Fruit fly (Drosophila melanogaster) whole organism, embryonic: ENCODE results near the gene CG33934.

Source experiments
- Antp ChIP-seq: fragments of 200-800 bp; sonication (Bioruptor generic); optimal IDR thresholded peaks from 3 replicates; lab custom pipeline; 2016; ENCODE audit warnings: missing biosample characterization, missing genetic modification characterization
- Bgb ChIP-seq: fragments of 200-800 bp; sonication (Bioruptor generic); IDR thresholded peaks from 2 replicates; pipeline ENCODE4 v1.3.6; 2022; ENCODE audit warnings: missing biosample characterization, missing genetic modification characterization; ENCODE audit not compliant: partially characterized antibody
- CG11695 ChIP-seq: fragments of 200-800 bp; sonication (Bioruptor generic); IDR thresholded peaks from 3 replicates; pipeline ENCODE4 v1.3.6; 2022; ENCODE audit warnings: missing biosample characterization, missing genetic modification characterization
- CG12236 ChIP-seq: fragments of 200-800 bp; sonication (Bioruptor generic); optimal IDR thresholded peaks from 2 replicates; lab custom pipeline; 2016; ENCODE audit warnings: missing biosample characterization, missing genetic modification characterization
- CG12942 ChIP-seq: fragments of 200-800 bp; sonication (Bioruptor generic); optimal IDR thresholded peaks from 3 replicates; lab custom pipeline; 2016; ENCODE audit warnings: missing biosample characterization, missing genetic modification characterization
- CG13287 ChIP-seq: fragments of 200-800 bp; sonication (Bioruptor generic); IDR thresholded peaks from 2 replicates; pipeline ENCODE4 v1.3.6; 2022; ENCODE audit warnings: missing biosample characterization, missing genetic modification characterization; ENCODE audit not compliant: partially characterized antibody
- CG14965 ChIP-seq: fragments of 200-800 bp; sonication (Bioruptor generic); optimal IDR thresholded peaks from 2 replicates; lab custom pipeline; 2016; ENCODE audit warnings: missing biosample characterization, missing genetic modification characterization, borderline replicate concordance
- CG1647 ChIP-seq: fragments of 200-800 bp; sonication (Bioruptor generic); optimal IDR thresholded peaks from 3 replicates; lab custom pipeline; 2016; ENCODE audit warnings: missing biosample characterization, missing genetic modification characterization
- CG16779 ChIP-seq: fragments of 200-800 bp; sonication (Bioruptor generic); IDR thresholded peaks from 2 replicates; pipeline ENCODE4 v1.3.6; 2022; ENCODE audit warnings: missing biosample characterization, missing genetic modification characterization
- CG17186 ChIP-seq: fragments of 200-800 bp; sonication (Bioruptor generic); optimal IDR thresholded peaks from 3 replicates; lab custom pipeline; 2017; ENCODE audit warnings: missing biosample characterization, missing genetic modification reagents, missing genetic modification characterization
- CG17802 ChIP-seq: fragments of 200-800 bp; sonication (Bioruptor generic); optimal IDR thresholded peaks from 2 replicates; lab custom pipeline; 2018; ENCODE audit warnings: missing biosample characterization, mild to moderate bottlenecking, missing genetic modification characterization, moderate library complexity
- CG18476 ChIP-seq: fragments of 200-800 bp; sonication (Bioruptor generic); optimal IDR thresholded peaks from 2 replicates; lab custom pipeline; 2016; ENCODE audit warnings: missing biosample characterization, mild to moderate bottlenecking, missing genetic modification characterization
- CG18619 ChIP-seq: fragments of 200-800 bp; sonication (Bioruptor generic); optimal IDR thresholded peaks from 3 replicates; lab custom pipeline; 2017; ENCODE audit warnings: missing biosample characterization, mild to moderate bottlenecking, missing genetic modification characterization
- CG2202 ChIP-seq: fragments of 200-800 bp; sonication (Bioruptor generic); optimal IDR thresholded peaks from 2 replicates; lab custom pipeline; 2018; ENCODE audit warnings: missing biosample characterization, mild to moderate bottlenecking, missing genetic modification characterization
- CG3407 ChIP-seq: fragments of 200-800 bp; sonication (Bioruptor generic); optimal IDR thresholded peaks from 2 replicates; lab custom pipeline; 2018; ENCODE audit warnings: missing biosample characterization, mild to moderate bottlenecking, missing genetic modification characterization
- CG34422 ChIP-seq: fragments of 200-800 bp; sonication (Bioruptor generic); IDR thresholded peaks from 3 replicates; pipeline ENCODE4 v1.3.6; 2022; ENCODE audit warnings: missing biosample characterization, missing genetic modification characterization
- CG6175 ChIP-seq: fragments of 200-800 bp; sonication (Bioruptor generic); IDR thresholded peaks from 3 replicates; pipeline ENCODE4 v1.3.6; 2022; ENCODE audit warnings: missing biosample characterization, missing genetic modification characterization
- CG6813 ChIP-seq: fragments of 200-800 bp; sonication (Bioruptor generic); optimal IDR thresholded peaks from 2 replicates; lab custom pipeline; 2017; ENCODE audit warnings: missing biosample characterization, missing genetic modification characterization, mild to moderate bottlenecking, moderate library complexity, missing genetic modification reagents
- CG8388 ChIP-seq: fragments of 200-800 bp; sonication (Bioruptor generic); optimal IDR thresholded peaks from 2 replicates; lab custom pipeline; 2019; ENCODE audit warnings: missing biosample characterization, mild to moderate bottlenecking, missing genetic modification characterization, moderate library complexity
- CG9727 ChIP-seq: fragments of 200-800 bp; sonication (Bioruptor generic); optimal IDR thresholded peaks from 3 replicates; lab custom pipeline; 2017; ENCODE audit warnings: missing biosample characterization, mild to moderate bottlenecking, missing genetic modification characterization
- CkIIα-i1 ChIP-seq: fragments of 200-800 bp; sonication (Bioruptor generic); IDR thresholded peaks from 2 replicates; pipeline ENCODE4 v1.3.6; 2022; ENCODE audit warnings: missing biosample characterization, missing genetic modification characterization
- Dll ChIP-seq: fragments of 200-800 bp; sonication (Bioruptor generic); IDR thresholded peaks from 4 replicates; pipeline ENCODE4 v1.3.6; 2022; ENCODE audit warnings: missing biosample characterization, missing genetic modification characterization; ENCODE audit not compliant: partially characterized antibody
- Eip74EF ChIP-seq, 2 experiments: fragments of 200-800 bp in 1 of 2; fragments of >200 bp in 1 of 2; sonication (Bioruptor generic) in 1 of 2; optimal IDR thresholded peaks; 2 replicates each; lab custom pipeline; 2017 to 2019; ENCODE audit warnings: missing biosample characterization in 2 of 2, missing genetic modification characterization in 2 of 2, mild to moderate bottlenecking in 1 of 2, moderate library complexity in 1 of 2
- Gug ChIP-seq: fragments of 200-800 bp; sonication (Bioruptor generic); IDR thresholded peaks from 4 replicates; pipeline ENCODE4 v1.3.6; 2022; ENCODE audit warnings: missing biosample characterization, missing genetic modification characterization
- Jarid2 ChIP-seq: fragments of 200-800 bp; sonication (Bioruptor generic); optimal IDR thresholded peaks from 3 replicates; lab custom pipeline; 2017; ENCODE audit warnings: mild to moderate bottlenecking, missing biosample characterization, missing genetic modification reagents, missing genetic modification characterization
- Mes4 ChIP-seq: fragments of 200-800 bp; sonication (Bioruptor generic); optimal IDR thresholded peaks from 2 replicates; lab custom pipeline; 2016; ENCODE audit warnings: missing biosample characterization, missing genetic modification characterization
- Nf-YC ChIP-seq: fragments of 200-800 bp; optimal IDR thresholded peaks from 3 replicates; lab custom pipeline; 2019; ENCODE audit warnings: missing biosample characterization, mild to moderate bottlenecking, missing genetic modification characterization, moderate library complexity
- Oaz ChIP-seq: fragments of 200-800 bp; sonication (Bioruptor generic); IDR thresholded peaks from 2 replicates; pipeline ENCODE4 v1.3.6; 2022; ENCODE audit warnings: missing biosample characterization, missing genetic modification characterization
- Six4 ChIP-seq: fragments of 200-800 bp; sonication (Bioruptor generic); optimal IDR thresholded peaks from 2 replicates; lab custom pipeline; 2016; ENCODE audit warnings: missing biosample characterization, missing genetic modification characterization
- Sox100B ChIP-seq: fragments of 200-800 bp; sonication (Bioruptor generic); optimal IDR thresholded peaks from 3 replicates; lab custom pipeline; 2018; ENCODE audit warnings: missing biosample characterization, mild to moderate bottlenecking, missing genetic modification characterization
- Sry-β ChIP-seq: fragments of 200-800 bp; sonication (Bioruptor generic); optimal IDR thresholded peaks from 2 replicates; lab custom pipeline; 2018; ENCODE audit warnings: missing biosample characterization, mild to moderate bottlenecking, missing genetic modification characterization, moderate library complexity
- Usf ChIP-seq: fragments of 200-800 bp; sonication (Bioruptor generic); optimal IDR thresholded peaks from 2 replicates; lab custom pipeline; 2017; ENCODE audit warnings: missing genotype, missing biosample characterization, missing genetic modification characterization
- cad ChIP-seq: fragments of >200 bp; optimal IDR thresholded peaks from 2 replicates; lab custom pipeline; 2017; ENCODE audit warnings: missing biosample characterization, missing genetic modification characterization
- cwo ChIP-seq: fragments of 200-800 bp; sonication (Bioruptor generic); optimal IDR thresholded peaks from 3 replicates; lab custom pipeline; 2017; ENCODE audit warnings: missing biosample characterization, missing genetic modification characterization, mild to moderate bottlenecking, moderate library complexity, missing genetic modification reagents
- en ChIP-seq: fragments of 200-800 bp; sonication (Bioruptor generic); optimal IDR thresholded peaks from 2 replicates; lab custom pipeline; 2016; ENCODE audit warnings: missing biosample characterization, missing genetic modification characterization
- ewg ChIP-seq: fragments of 200-800 bp; sonication (Bioruptor generic); optimal IDR thresholded peaks from 3 replicates; lab custom pipeline; 2017; ENCODE audit warnings: mild to moderate bottlenecking, missing biosample characterization, missing genetic modification reagents, missing genetic modification characterization
- fd3F ChIP-seq: fragments of 200-800 bp; sonication (Bioruptor generic); optimal IDR thresholded peaks from 2 replicates; lab custom pipeline; 2018; ENCODE audit warnings: missing biosample characterization, mild to moderate bottlenecking, missing genetic modification characterization, moderate library complexity
- grn ChIP-seq: fragments of 200-800 bp; sonication (Bioruptor generic); optimal IDR thresholded peaks from 3 replicates; lab custom pipeline; 2017; ENCODE audit warnings: missing biosample characterization, missing genetic modification characterization
- inv ChIP-seq: fragments of 200-800 bp; sonication (Bioruptor generic); IDR thresholded peaks from 2 replicates; pipeline ENCODE4 v1.3.6; 2022; ENCODE audit warnings: missing biosample characterization, missing genetic modification characterization; ENCODE audit not compliant: partially characterized antibody
- kni ChIP-seq: fragments of 200-800 bp; sonication (Bioruptor generic); optimal IDR thresholded peaks from 3 replicates; lab custom pipeline; 2017; ENCODE audit warnings: mild to moderate bottlenecking, missing biosample characterization, missing genetic modification reagents, missing genetic modification characterization
- nmo ChIP-seq: fragments of 200-800 bp; sonication (Bioruptor generic); optimal IDR thresholded peaks from 2 replicates; lab custom pipeline; 2018; ENCODE audit warnings: missing biosample characterization, mild to moderate bottlenecking, missing genetic modification characterization, moderate library complexity
- pfk ChIP-seq: fragments of 200-800 bp; sonication (Bioruptor generic); optimal IDR thresholded peaks from 2 replicates; lab custom pipeline; 2018; ENCODE audit warnings: missing biosample characterization, mild to moderate bottlenecking, missing genetic modification characterization, moderate library complexity
- pita ChIP-seq: fragments of 200-800 bp; sonication (Bioruptor generic); optimal IDR thresholded peaks from 2 replicates; lab custom pipeline; 2017; ENCODE audit warnings: missing biosample characterization, mild to moderate bottlenecking, missing genetic modification characterization
- salm ChIP-seq: fragments of 200-800 bp; sonication (Bioruptor generic); optimal IDR thresholded peaks from 2 replicates; lab custom pipeline; 2018; ENCODE audit warnings: missing biosample characterization, mild to moderate bottlenecking, missing genetic modification characterization
- sd ChIP-seq: fragments of 200-800 bp; sonication (Bioruptor generic); optimal IDR thresholded peaks from 3 replicates; lab custom pipeline; 2018; ENCODE audit warnings: missing biosample characterization, mild to moderate bottlenecking, missing genetic modification characterization, moderate library complexity
- tgo ChIP-seq: fragments of 200-800 bp; sonication (Bioruptor generic); IDR thresholded peaks from 3 replicates; pipeline ENCODE4 v1.3.6; 2022; ENCODE audit warnings: missing biosample characterization, missing genetic modification characterization
- twi ChIP-seq: fragments of 200-800 bp; optimal IDR thresholded peaks from 2 replicates; lab custom pipeline; 2019; ENCODE audit warnings: missing biosample characterization, mild to moderate bottlenecking, missing genetic modification characterization, moderate library complexity
- tx ChIP-seq: fragments of 200-800 bp; sonication (Bioruptor generic); optimal IDR thresholded peaks from 2 replicates; lab custom pipeline; 2016; ENCODE audit warnings: missing biosample characterization, missing genetic modification characterization

The CG33934 gene

DNA sequence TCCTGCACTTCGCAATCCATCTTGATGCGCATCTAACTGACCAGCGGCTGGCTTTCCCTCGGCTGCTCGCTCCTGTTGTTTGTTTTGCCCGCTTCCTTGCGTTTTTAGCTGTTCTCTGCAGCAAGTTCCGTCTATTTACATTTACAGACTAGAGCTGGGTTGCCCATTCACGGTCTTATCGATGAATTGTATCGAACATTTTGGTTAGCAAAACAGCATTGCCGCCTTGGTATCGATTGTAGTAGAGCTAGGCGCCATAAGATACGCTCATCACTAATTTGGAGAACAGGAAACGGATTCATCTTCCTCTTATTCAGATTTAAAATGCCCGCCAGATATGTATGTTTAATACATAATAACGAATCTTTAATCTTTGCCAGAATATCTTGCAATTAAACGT is 6.7 kb upstream of the CG33934 start, which contains the start of gene Regnase-1 (continued):
- TF ChIP-seq CG8388 (GFP tag; lab: Kevin White, UChicago) (peak; percentile 90), grn (GFP tag; lab: Kevin White, UChicago) (peak; percentile 77), CG1647 (peak; percentile 83), CG34422 (GFP tag; lab: Robert Waterston, UW) (peak; percentile 89), pita (GFP tag; lab: Kevin White, UChicago) (no peak), Eip74EF (GFP tag; optimal IDR thresholded peaks at IDR 0.05; lab: Kevin White, UChicago) (peak in 1 of 2 experiments; percentile 80), Mes4 (GFP tag; lab: Kevin White, UChicago) (peak; percentile 92), CG6175 (GFP tag; lab: Robert Waterston, UW) (peak; percentile 68; the same call in 2 of the 3 replicates), CG16779 (GFP tag; lab: Robert Waterston, UW) (peak; percentile 86), Sox100B (GFP tag; lab: Kevin White, UChicago) (peak; percentile 92), CG11695 (GFP tag; lab: Robert Waterston, UW) (peak; percentile 78), CG18619 (peak; percentile 94), ewg (GFP tag; lab: Kevin White, UChicago) (peak; percentile 82), twi (tag; lab: Kevin White, UChicago) (peak; percentile 74), CG6813 (peak; percentile 97), Sry-β (GFP tag; lab: Kevin White, UChicago) (peak; percentile 74), Six4 (peak; percentile 86), CG12942 (GFP tag; lab: Kevin White, UChicago) (peak; percentile 79), Oaz (GFP tag; lab: Robert Waterston, UW) (peak; percentile 78), CG17186 (GFP tag; lab: Kevin White, UChicago) (peak; percentile 95), nmo (GFP tag; lab: Kevin White, UChicago) (peak; percentile 87), Dll (peak; percentile 95), CG9727 (GFP tag; lab: Kevin White, UChicago) (peak; percentile 95), salm (tag; lab: Kevin White, UChicago) (peak; percentile 93), Antp (peak; percentile 73), Gug (peak; percentile 68; the same call in 3 of the 4 replicates), CG13287 (GFP tag; lab: Robert Waterston, UW) (peak; percentile 98), CG12236 (peak; percentile 83), kni (GFP tag; lab: Kevin White, UChicago) (peak; percentile 88), CG3407 (GFP tag; lab: Kevin White, UChicago) (peak; percentile 88), CG2202 (peak; percentile 93), Nf-YC (peak; percentile 78), pfk (peak; percentile 81), CG14965 (GFP tag; lab: Kevin White, UChicago) (peak; percentile 50), tx (GFP tag; lab: Kevin White, UChicago) (peak; percentile 72), inv (GFP tag; lab: Robert Waterston, UW) (peak; percentile 92), Jarid2 (GFP tag; lab: Kevin White, UChicago) (peak; percentile 78), CkIIα-i1 (peak; percentile 63; the same call in 1 of the 2 replicates), CG18476 (GFP tag; lab: Kevin White, UChicago) (peak; percentile 64), Usf (GFP tag; lab: Kevin White, UChicago) (peak; percentile 68), en (peak; percentile 89), cad (no peak), sd (tag; lab: Kevin White, UChicago) (no peak), fd3F (GFP tag; lab: Kevin White, UChicago) (peak; percentile 87), cwo (GFP tag; lab: Kevin White, UChicago) (peak; percentile 75), CG17802 (tag; lab: Kevin White, UChicago) (peak; percentile 66), Bgb (peak; percentile 98), tgo (GFP tag; lab: Robert Waterston, UW) (peak; percentile 83)
